Fruit fly (Drosophila melanogaster): ENCODE results near the gene CG3397.

Gene CG3397

DNA sequence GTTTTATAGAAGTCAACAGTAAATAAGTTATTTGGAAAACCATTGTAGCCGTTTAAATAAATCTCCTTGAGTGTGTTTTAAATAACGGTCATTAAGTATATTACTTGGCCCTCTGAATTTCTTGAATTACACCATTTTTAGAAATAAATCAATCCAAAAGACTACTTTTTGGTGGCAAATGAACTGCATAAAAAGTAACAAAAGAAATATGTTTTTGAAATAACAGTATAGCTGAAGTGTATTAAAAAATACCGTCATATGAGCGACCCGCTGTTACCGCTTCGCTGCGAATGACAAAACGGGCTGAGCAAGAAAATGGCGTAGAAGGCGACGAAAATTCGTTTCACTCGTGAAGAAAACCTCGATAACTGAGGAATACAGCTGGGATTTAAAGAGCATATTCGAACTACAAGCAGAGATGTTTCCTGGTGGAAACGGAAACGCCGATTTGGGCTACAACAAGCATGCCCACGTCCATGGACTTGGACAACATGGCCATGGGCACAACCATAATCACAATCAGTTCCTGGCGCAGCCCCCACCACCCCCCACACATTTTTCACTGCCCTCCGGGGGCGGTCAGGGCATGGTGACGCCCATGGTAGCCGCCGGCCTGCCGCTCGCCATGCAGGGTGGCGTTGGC, 34.8 kb downstream of the CG3397 start, which contains the start of gene CG31211 (continued):
- TF ChIP-seq z (GFP tag; IDR thresholded peaks at IDR 0.05) (no peak), lmd (GFP tag; IDR thresholded peaks at IDR 0.05) (no peak), Sin3A (optimal IDR thresholded peaks at IDR 0.05) (no peak), CG9609 (GFP tag; optimal IDR thresholded peaks at IDR 0.05) (no peak), insv (GFP tag; optimal IDR thresholded peaks at IDR 0.05) (no peak), HLH4C (GFP tag; IDR thresholded peaks at IDR 0.05; ENCODE audit: partially characterized antibody) (no peak), Ets65A (GFP tag) (no peak), crol (GFP tag; IDR thresholded peaks at IDR 0.05) (no peak), mirr (GFP tag; optimal IDR thresholded peaks at IDR 0.05) (no peak), pita (GFP tag; optimal IDR thresholded peaks at IDR 0.05) (no peak), CG12104 (GFP tag; optimal IDR thresholded peaks at IDR 0.05) (no peak), CG4730 (GFP tag; IDR thresholded peaks at IDR 0.05) (no peak), Sry-β (GFP tag; optimal IDR thresholded peaks at IDR 0.05) (no peak), CG8290 (GFP tag; optimal IDR thresholded peaks at IDR 0.05) (no peak), CG8290 (tag; optimal IDR thresholded peaks at IDR 0.05) (no peak), CG7372 (GFP tag; IDR thresholded peaks at IDR 0.05) (no peak), toy (GFP tag; IDR thresholded peaks at IDR 0.05) (no peak), corto (GFP tag; optimal IDR thresholded peaks at IDR 0.05) (no peak), CG8281 (tag; optimal IDR thresholded peaks at IDR 0.05) (no peak), CG1647 (GFP tag; optimal IDR thresholded peaks at IDR 0.05) (no peak), CG2678 (tag; optimal IDR thresholded peaks at IDR 0.05) (no peak), PHDP (tag; optimal IDR thresholded peaks at IDR 0.05) (no peak), CG10431 (GFP tag; optimal IDR thresholded peaks at IDR 0.05) (no peak), bab2 (GFP tag; optimal IDR thresholded peaks at IDR 0.05) (no peak), CG15514 (GFP tag; optimal IDR thresholded peaks at IDR 0.05) (peak; percentile 10), CG2120 (GFP tag; optimal IDR thresholded peaks at IDR 0.05) (peak; percentile 10), CrebB (tag; optimal IDR thresholded peaks at IDR 0.05) (no peak), CG12219 (GFP tag; optimal IDR thresholded peaks at IDR 0.05) (no peak), seq (GFP tag; IDR thresholded peaks at IDR 0.05) (no peak), D19A (tag; optimal IDR thresholded peaks at IDR 0.05) (no peak), CG32772 (GFP tag; IDR thresholded peaks at IDR 0.05) (no peak), ato (GFP tag; IDR thresholded peaks at IDR 0.05; ENCODE audit: partially characterized antibody) (no peak), dan (GFP tag; IDR thresholded peaks at IDR 0.05) (no peak), CG7556 (GFP tag; optimal IDR thresholded peaks at IDR 0.05) (no peak), CG6813 (GFP tag; optimal IDR thresholded peaks at IDR 0.05) (no peak), CG14050 (GFP tag; IDR thresholded peaks at IDR 0.05) (no peak), Nf-YA (GFP tag; IDR thresholded peaks at IDR 0.05) (no peak), CG16779 (GFP tag; IDR thresholded peaks at IDR 0.05) (no peak), CG14667 (GFP tag; IDR thresholded peaks at IDR 0.05) (no peak), Max (GFP tag; optimal IDR thresholded peaks at IDR 0.05) (no peak), CG13287 (GFP tag; IDR thresholded peaks at IDR 0.05; ENCODE audit: partially characterized antibody) (no peak), E2f2 (GFP tag; IDR thresholded peaks at IDR 0.05) (no peak), HLH3B (GFP tag; IDR thresholded peaks at IDR 0.05) (no peak), pros (GFP tag; optimal IDR thresholded peaks at IDR 0.05) (no peak), CG1602 (GFP tag; optimal IDR thresholded peaks at IDR 0.05) (no peak), Oli (tag; optimal IDR thresholded peaks at IDR 0.05) (no peak), Myb (GFP tag; optimal IDR thresholded peaks at IDR 0.05) (peak; percentile 65), Kr (GFP tag; optimal IDR thresholded peaks at IDR 0.05) (no peak), yki (optimal IDR thresholded peaks at IDR 0.05) (no peak), CG2889 (GFP tag; IDR thresholded peaks at IDR 0.05) (no peak), CoRest (tag; optimal IDR thresholded peaks at IDR 0.05) (peak; percentile 26), pan (optimal IDR thresholded peaks at IDR 0.05) (no peak), pan (GFP tag; optimal IDR thresholded peaks at IDR 0.05 in 1 of 2, IDR thresholded peaks at IDR 0.05 in 1 of 2) (no peak)
